Worm (Caenorhabditis elegans): ENCODE results near the gene C34D4.10.

- TF ChIP-seq ceh-82 (tag; optimal IDR thresholded peaks at IDR 0.05) (no peak), snpc-4 (tag; optimal IDR thresholded peaks at IDR 0.05) (no peak), snpc-1.2 (GFP tag; IDR thresholded peaks at IDR 0.05) (no peak), mxl-3 (GFP tag; optimal IDR thresholded peaks at IDR 0.05) (no peak), lin-29 (GFP tag; IDR thresholded peaks at IDR 0.05) (no peak), lsy-2 (tag; optimal IDR thresholded peaks at IDR 0.05) (no peak), nhr-25 (tag; optimal IDR thresholded peaks at IDR 0.05; ENCODE audit: borderline replicate concordance, insufficient read depth) (no peak), lin-15B (tag; optimal IDR thresholded peaks at IDR 0.05) (no peak), nhr-28 (tag; optimal IDR thresholded peaks at IDR 0.05) (no peak), nhr-11 (tag; optimal IDR thresholded peaks at IDR 0.05) (no peak)
Observed at ce11 chrIV:7072110-7072509, 49.1 kb downstream of the C34D4.10 start, which contains the start of gene srg-48.

All from whole organism, L4 larva.